Worm (Caenorhabditis elegans) whole organism, late embryonic: ENCODE measurements around the gene T28F3.5.

Source experiments
- F13H6.1 ChIP-seq: sonication (generic microtip); optimal IDR thresholded peaks from 2 replicates; lab custom pipeline; 2016; ENCODE audit warnings: missing genetic modification characterization, missing compliant biosample characterization
- K09A11.1 ChIP-seq: sonication (generic microtip); optimal IDR thresholded peaks from 2 replicates; lab custom pipeline; 2017; ENCODE audit warnings: antibody characterized with exemption, mild to moderate bottlenecking, missing genetic modification characterization, missing compliant biosample characterization; ENCODE audit not compliant: insufficient read depth
- T23F11.4 ChIP-seq: fragments of 200-800 bp; sonication (Bioruptor generic); optimal IDR thresholded peaks from 2 replicates; lab custom pipeline; 2018; ENCODE audit warnings: mild to moderate bottlenecking, missing genetic modification characterization, missing compliant biosample characterization
- Y22D7AL.16 ChIP-seq: sonication (generic microtip); optimal IDR thresholded peaks from 2 replicates; lab custom pipeline; 2016; ENCODE audit warnings: missing genetic modification characterization, missing compliant biosample characterization
- ahr-1 ChIP-seq: sonication (generic microtip); optimal IDR thresholded peaks from 2 replicates; lab custom pipeline; 2016; ENCODE audit warnings: missing genetic modification characterization, missing compliant biosample characterization
- ceh-14 ChIP-seq: sonication (generic microtip); optimal IDR thresholded peaks from 2 replicates; lab custom pipeline; 2016; ENCODE audit warnings: missing genotype, missing genetic modification characterization, missing compliant biosample characterization
- ceh-2 ChIP-seq: sonication (generic microtip); optimal IDR thresholded peaks from 2 replicates; lab custom pipeline; 2016; ENCODE audit warnings: missing genotype, missing genetic modification characterization, missing compliant biosample characterization
- ceh-24 ChIP-seq: sonication (generic microtip); optimal IDR thresholded peaks from 2 replicates; lab custom pipeline; 2016; ENCODE audit warnings: mild to moderate bottlenecking, missing genetic modification characterization, missing compliant biosample characterization
- ceh-31 ChIP-seq: sonication (generic microtip); optimal IDR thresholded peaks from 2 replicates; lab custom pipeline; 2016; ENCODE audit warnings: missing genetic modification characterization, missing compliant biosample characterization
- ceh-45 ChIP-seq: fragments of 200-800 bp; sonication (Bioruptor generic); IDR thresholded peaks from 2 replicates; pipeline ENCODE4 v1.3.6; 2022; ENCODE audit warnings: missing genetic modification reagents, missing genetic modification characterization, missing compliant biosample characterization
- ceh-48 ChIP-seq: sonication (generic microtip); optimal IDR thresholded peaks from 2 replicates; lab custom pipeline; 2016; ENCODE audit warnings: missing genetic modification characterization, inconsistent platforms, missing compliant biosample characterization
- ceh-6 ChIP-seq: fragments of 200-800 bp; sonication (Bioruptor generic); optimal IDR thresholded peaks from 2 replicates; lab custom pipeline; 2018; ENCODE audit warnings: mild to moderate bottlenecking, missing genetic modification characterization, missing compliant biosample characterization
- che-1 ChIP-seq: sonication (generic microtip); optimal IDR thresholded peaks from 2 replicates; lab custom pipeline; 2016; ENCODE audit warnings: mild to moderate bottlenecking, missing genetic modification characterization, missing compliant biosample characterization
- dve-1 ChIP-seq: sonication (generic microtip); optimal IDR thresholded peaks from 2 replicates; lab custom pipeline; 2017; ENCODE audit warnings: antibody characterized with exemption, mild to moderate bottlenecking, missing genetic modification characterization, missing compliant biosample characterization
- elt-2 ChIP-seq: sonication (generic microtip); optimal IDR thresholded peaks from 2 replicates; lab custom pipeline; 2016; ENCODE audit warnings: missing genetic modification reagents, missing genetic modification characterization, missing compliant biosample characterization
- fax-1 ChIP-seq: sonication (generic microtip); optimal IDR thresholded peaks from 2 replicates; lab custom pipeline; 2016; ENCODE audit warnings: missing genotype, missing genetic modification characterization, missing compliant biosample characterization
- fkh-10 ChIP-seq: fragments of 150-350 bp; optimal IDR thresholded peaks from 2 replicates; lab custom pipeline; 2014; ENCODE audit warnings: missing biosample characterization, missing genetic modification reagents, missing genetic modification characterization
- hlh-13 ChIP-seq: fragments of 200-800 bp; sonication (Bioruptor generic); optimal IDR thresholded peaks from 2 replicates; lab custom pipeline; 2018; ENCODE audit warnings: mild to moderate bottlenecking, missing genetic modification characterization, missing compliant biosample characterization
- hlh-30 ChIP-seq: sonication (generic microtip); optimal IDR thresholded peaks from 2 replicates; lab custom pipeline; 2017; ENCODE audit warnings: antibody characterized with exemption, missing genetic modification characterization, missing compliant biosample characterization; ENCODE audit not compliant: insufficient read depth
- lin-11 ChIP-seq: fragments of 200-800 bp; sonication (Bioruptor generic); optimal IDR thresholded peaks from 2 replicates; lab custom pipeline; 2018; ENCODE audit warnings: mild to moderate bottlenecking, missing genetic modification characterization, missing compliant biosample characterization
- madf-2 ChIP-seq: sonication (generic microtip); optimal IDR thresholded peaks from 2 replicates; lab custom pipeline; 2017; ENCODE audit warnings: missing genetic modification characterization, missing compliant biosample characterization
- nfya-1 ChIP-seq: sonication (generic microtip); optimal IDR thresholded peaks from 2 replicates; lab custom pipeline; 2017; ENCODE audit warnings: missing genetic modification characterization, mild to moderate bottlenecking, missing compliant biosample characterization, antibody characterized with exemption, moderate library complexity
- nhr-11 ChIP-seq: fragments of 150-350 bp; optimal IDR thresholded peaks from 2 replicates; lab custom pipeline; 2014; ENCODE audit warnings: missing biosample characterization, missing genetic modification characterization
- nhr-232 ChIP-seq: sonication (generic microtip); optimal IDR thresholded peaks from 2 replicates; lab custom pipeline; 2016; ENCODE audit warnings: missing genetic modification characterization, missing compliant biosample characterization
- npax-4 ChIP-seq: sonication (generic microtip); optimal IDR thresholded peaks from 2 replicates; lab custom pipeline; 2016; ENCODE audit warnings: missing genetic modification characterization, missing compliant biosample characterization
- odd-2 ChIP-seq: sonication (generic microtip); optimal IDR thresholded peaks from 2 replicates; lab custom pipeline; 2017; ENCODE audit warnings: antibody characterized with exemption, mild to moderate bottlenecking, missing genetic modification characterization, missing compliant biosample characterization
- pag-3 ChIP-seq: sonication (generic microtip); optimal IDR thresholded peaks from 2 replicates; lab custom pipeline; 2016; ENCODE audit warnings: missing compliant biosample characterization, missing genetic modification characterization, borderline replicate concordance
- pros-1 ChIP-seq: fragments of 150-350 bp; optimal IDR thresholded peaks from 2 replicates; lab custom pipeline; 2014; ENCODE audit warnings: missing biosample characterization, missing genetic modification reagents, missing genetic modification characterization
- sox-2 ChIP-seq: fragments of 200-800 bp; sonication (Bioruptor generic); IDR thresholded peaks from 2 replicates; pipeline ENCODE4 v1.3.6; 2022; ENCODE audit warnings: missing genetic modification reagents, missing genetic modification characterization, missing compliant biosample characterization
- sox-4 ChIP-seq: sonication (generic microtip); optimal IDR thresholded peaks from 2 replicates; lab custom pipeline; 2017; ENCODE audit warnings: mild to moderate bottlenecking, missing genetic modification characterization, inconsistent platforms, missing compliant biosample characterization
- tbx-2 ChIP-seq: sonication (generic microtip); optimal IDR thresholded peaks from 2 replicates; lab custom pipeline; 2016; ENCODE audit warnings: missing genetic modification characterization, missing compliant biosample characterization
- ttx-3 ChIP-seq: sonication (generic microtip); optimal IDR thresholded peaks from 2 replicates; lab custom pipeline; 2016; ENCODE audit warnings: missing genetic modification reagents, missing genetic modification characterization, missing compliant biosample characterization
- unc-42 ChIP-seq: sonication (generic microtip); optimal IDR thresholded peaks from 2 replicates; lab custom pipeline; 2016; ENCODE audit warnings: missing genotype, missing genetic modification characterization, missing compliant biosample characterization
- unc-55 ChIP-seq: sonication (generic microtip); optimal IDR thresholded peaks from 2 replicates; lab custom pipeline; 2017; ENCODE audit warnings: missing biosample characterization, missing genetic modification reagents, missing genetic modification characterization

Gene T28F3.5

DNA sequence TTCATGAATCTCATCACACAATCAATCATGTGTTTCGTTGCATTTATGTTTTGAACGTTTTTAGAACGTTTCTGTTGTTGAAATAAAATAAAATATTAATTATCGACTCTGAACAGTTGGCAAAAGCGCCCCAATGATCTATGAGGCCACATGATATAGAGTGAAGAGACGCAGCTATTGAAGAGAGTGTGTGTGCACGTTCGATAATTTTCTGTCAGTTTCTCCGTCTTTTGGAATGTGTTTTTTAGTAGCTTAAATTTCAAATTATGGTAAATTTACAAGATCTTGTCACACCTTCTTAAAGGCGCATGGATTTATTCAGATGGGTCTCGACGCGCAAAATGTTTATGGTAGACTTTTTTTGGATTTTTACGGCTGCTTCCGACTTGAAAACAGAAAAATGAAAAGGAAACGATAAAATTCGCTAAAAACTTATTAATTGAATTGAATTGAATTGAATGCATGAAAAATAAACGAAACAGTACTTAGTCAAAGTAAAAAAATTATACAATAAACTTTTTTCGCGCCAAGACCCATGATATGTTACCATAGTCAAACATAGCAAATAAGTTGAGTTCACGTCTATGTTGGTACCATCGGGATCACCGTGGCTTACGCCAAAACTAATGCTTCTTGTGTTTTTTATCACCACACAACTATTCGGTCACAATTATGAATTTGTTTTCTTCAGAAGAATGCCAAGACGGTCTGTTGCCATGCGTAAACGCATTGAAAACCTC is 39.1 kb downstream of the T28F3.5 start, which contains the start of gene C49C3.15:
C49C3.15 (plus strand) TSS at position 690 of the 740 bp plus-strand sequence.
- TF ChIP-seq ahr-1 (tag; lab: Kevin White, UChicago) (no peak), hlh-30 (tag; lab: Kevin White, UChicago) (peak; percentile 77), ceh-31 (tag; lab: Kevin White, UChicago) (peak; percentile 21), nfya-1 (tag; lab: Kevin White, UChicago) (peak; percentile 15), unc-55 (peak; percentile 38)

- TF ChIP-seq ceh-48 (tag; lab: Kevin White, UChicago) (peak; percentile 45), lin-11 (tag; lab: Kevin White, UChicago) (no peak)
Measured at ce11 chrIV:17335031-17335430, 40.4 kb downstream of the T28F3.5 start, which contains the start of gene C49C3.8. C49C3.8 (plus strand) TSS chrIV:17335203.

- no peak for TF ChIP-seq unc-55
- TF ChIP-seq npax-4 (tag; lab: Kevin White, UChicago): no peak
- peak; percentile 78 for TF ChIP-seq elt-2 (tag; lab: Kevin White, UChicago)
- TF ChIP-seq fax-1 (tag; lab: Kevin White, UChicago): no peak
- TF ChIP-seq, all 69 proteins: peak for 1
Measured at ce11 chrIV:17338920-17339510, 44.4 kb downstream of the T28F3.5 start, which contains the start of gene C49C3.10. C49C3.10 (minus strand) TSS chrIV:17338970.

DNA sequence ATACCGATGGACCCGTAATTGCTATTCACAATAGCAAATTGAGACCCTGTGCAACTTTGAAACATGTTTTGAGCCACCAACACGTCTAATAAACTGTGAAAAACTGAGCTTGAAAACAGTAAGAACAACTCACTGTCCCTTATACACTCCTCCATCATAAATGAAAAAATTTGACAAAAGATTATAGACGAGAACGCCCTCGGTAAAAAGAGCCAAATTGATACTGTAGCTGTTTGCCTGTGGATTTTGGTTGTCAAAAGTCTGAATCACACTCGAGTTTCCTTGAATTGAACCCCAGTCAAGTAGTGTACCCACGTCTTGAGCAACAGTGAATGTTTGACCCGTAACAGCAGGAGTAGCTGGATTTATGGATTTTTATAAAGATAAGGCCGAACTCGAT is 46.4 kb downstream of the T28F3.5 start:
- TF ChIP-seq ttx-3 (tag; lab: Kevin White, UChicago) (no peak), unc-55 (no peak), nhr-232 (tag; lab: Kevin White, UChicago) (no peak), ceh-45 (GFP tag; lab: Robert Waterston, UW) (no peak), tbx-2 (tag; lab: Kevin White, UChicago) (no peak), madf-2 (tag; lab: Kevin White, UChicago) (no peak), Y22D7AL.16 (no peak), ceh-2 (tag; lab: Kevin White, UChicago) (no peak), che-1 (no peak), sox-4 (no peak)

ce11 chrIV:17342179-17342578 is 47.6 kb downstream of the T28F3.5 start, which contains the start of gene C49C3.9:
C49C3.9 (minus strand) TSS chrIV:17342314.
- no peak for TF ChIP-seq fkh-10 (GFP tag; lab: Kevin White, UChicago)
- no peak for TF ChIP-seq hlh-30 (tag; lab: Kevin White, UChicago)
- no peak for TF ChIP-seq K09A11.1 (tag; lab: Kevin White, UChicago)
- no peak for TF ChIP-seq pros-1 (tag; lab: Kevin White, UChicago)
- TF ChIP-seq lin-11 (tag; lab: Kevin White, UChicago): no peak
- no peak for TF ChIP-seq ceh-2 (tag; lab: Kevin White, UChicago)
- TF ChIP-seq ceh-24: no peak
- TF ChIP-seq ceh-6 (GFP tag; lab: Kevin White, UChicago): no peak
- no peak for TF ChIP-seq ceh-31 (tag; lab: Kevin White, UChicago)

DNA sequence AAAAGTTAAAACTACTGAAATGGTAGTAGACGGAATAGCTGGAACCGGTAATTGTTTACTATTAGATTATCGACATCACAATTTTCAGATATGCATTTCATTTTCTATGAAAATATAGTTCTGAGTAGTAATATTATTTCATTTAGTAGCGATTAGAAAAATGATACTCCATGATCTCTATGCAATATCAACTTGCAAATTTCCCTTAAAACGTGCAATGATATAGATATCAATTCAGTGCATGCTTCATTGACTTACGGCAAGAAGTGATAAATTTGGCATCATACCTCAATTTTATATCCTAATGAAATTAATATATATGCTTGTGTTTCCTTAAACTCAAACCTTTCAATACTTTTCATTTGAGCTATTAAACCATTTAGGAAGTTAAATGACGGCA is 48.1 kb downstream of the T28F3.5 start, which contains the start of gene C49C3.21:
C49C3.21 (plus strand) TSS at position 301 of the 400 bp plus-strand sequence.
- no peak for TF ChIP-seq hlh-13 (GFP tag; lab: Kevin White, UChicago)
- TF ChIP-seq sox-2 (GFP tag; lab: Robert Waterston, UW): no peak
- no peak for TF ChIP-seq Y22D7AL.16
- TF ChIP-seq dve-1 (tag; lab: Kevin White, UChicago): no peak
- no peak for TF ChIP-seq unc-42 (tag; lab: Kevin White, UChicago)
- TF ChIP-seq K09A11.1 (tag; lab: Kevin White, UChicago): no peak
- no peak for TF ChIP-seq pros-1 (tag; lab: Kevin White, UChicago)
- TF ChIP-seq pag-3 (tag; lab: Kevin White, UChicago): no peak
- TF ChIP-seq ceh-14 (tag; lab: Kevin White, UChicago): no peak
- no peak for TF ChIP-seq nfya-1 (tag; lab: Kevin White, UChicago)
- no peak for TF ChIP-seq ceh-6 (GFP tag; lab: Kevin White, UChicago)
- no peak for TF ChIP-seq ceh-48 (tag; lab: Kevin White, UChicago)
- no peak for TF ChIP-seq hlh-30 (tag; lab: Kevin White, UChicago)
- TF ChIP-seq T23F11.4: no peak
- no peak for TF ChIP-seq odd-2
- no peak for TF ChIP-seq F13H6.1 (tag; lab: Kevin White, UChicago)
- TF ChIP-seq ceh-31 (tag; lab: Kevin White, UChicago): no peak
- TF ChIP-seq nhr-11 (tag; lab: Kevin White, UChicago): no peak
- TF ChIP-seq, all 69 proteins: peak for 0
